Fruit fly (Drosophila melanogaster) whole organism, wandering third instar larva: ENCODE measurements around the gene klu.

ENCODE experiments used
- CG32264 ChIP-seq: fragments of 200-800 bp; sonication (Bioruptor generic); optimal IDR thresholded peaks from 2 replicates; lab custom pipeline; 2016; ENCODE audit warnings: missing biosample characterization, missing genetic modification characterization
- CG9705 ChIP-seq: fragments of 200-800 bp; sonication (Bioruptor generic); optimal IDR thresholded peaks from 2 replicates; lab custom pipeline; 2018; ENCODE audit warnings: missing biosample characterization, mild to moderate bottlenecking, missing genetic modification characterization
- Dfd ChIP-seq: fragments of >200 bp; optimal IDR thresholded peaks from 2 replicates; lab custom pipeline; 2017; ENCODE audit warnings: missing biosample characterization, missing genetic modification characterization
- Dif ChIP-seq: fragments of 200-275, 200-300 bp; sonication (Bioruptor generic); optimal IDR thresholded peaks from 2 replicates; lab custom pipeline; 2018; ENCODE audit warnings: missing biosample characterization, missing genetic modification characterization; ENCODE audit not compliant: partially characterized antibody
- HLH106 ChIP-seq: fragments of 200-800 bp; optimal IDR thresholded peaks from 3 replicates; lab custom pipeline; 2019; ENCODE audit warnings: missing biosample characterization, mild to moderate bottlenecking, missing genetic modification characterization, moderate library complexity
- Hnf4 ChIP-seq: fragments of 200-800 bp; sonication (Bioruptor generic); optimal IDR thresholded peaks from 2 replicates; lab custom pipeline; 2016; ENCODE audit warnings: missing biosample characterization, mild to moderate bottlenecking, missing genetic modification characterization
- Hr78 ChIP-seq: fragments of >200 bp; optimal IDR thresholded peaks from 2 replicates; lab custom pipeline; 2017; ENCODE audit warnings: missing biosample characterization, missing genetic modification characterization
- Jra ChIP-seq: sonication (Bioruptor generic); optimal IDR thresholded peaks from 2 replicates; lab custom pipeline; 2016; ENCODE audit warnings: missing biosample characterization, missing genetic modification characterization
- Mio ChIP-seq: sonication (Bioruptor generic); optimal IDR thresholded peaks from 2 replicates; lab custom pipeline; 2016; ENCODE audit warnings: missing biosample characterization, missing genetic modification characterization
- Myc ChIP-seq: fragments of >200 bp; optimal IDR thresholded peaks from 2 replicates; lab custom pipeline; 2017
- N ChIP-seq: fragments of >200 bp; optimal IDR thresholded peaks from 2 replicates; lab custom pipeline; 2018; ENCODE audit warnings: missing biosample characterization, missing external identifiers, missing genetic modification characterization
- OdsH ChIP-seq: fragments of 200-800 bp; sonication (Bioruptor generic); optimal IDR thresholded peaks from 2 replicates; lab custom pipeline; 2016; ENCODE audit warnings: missing biosample characterization, mild to moderate bottlenecking, missing genetic modification characterization
- Sp1 ChIP-seq: fragments of 200-800 bp; sonication (Bioruptor generic); optimal IDR thresholded peaks from 3 replicates; lab custom pipeline; 2019; ENCODE audit warnings: missing biosample characterization, mild to moderate bottlenecking, missing genetic modification characterization, moderate library complexity
- Vsx2 ChIP-seq: fragments of 200-300, 225-300 bp; sonication (Bioruptor generic); optimal IDR thresholded peaks from 2 replicates; lab custom pipeline; 2018; ENCODE audit warnings: missing biosample characterization, missing genetic modification characterization; ENCODE audit not compliant: partially characterized antibody
- br ChIP-seq: fragments of 200-800 bp; sonication (Bioruptor generic); optimal IDR thresholded peaks from 2 replicates; lab custom pipeline; 2016; ENCODE audit warnings: missing biosample characterization, missing genetic modification characterization
- dl ChIP-seq, 2 experiments: fragments of 175-275, 200-275 bp in 1 of 2; fragments of 200-275 bp in 1 of 2; sonication (Bioruptor generic); optimal IDR thresholded peaks; lab custom pipeline; 2018; ENCODE audit warnings: mild to moderate bottlenecking in 2 of 2, missing biosample characterization in 2 of 2, missing genetic modification characterization in 2 of 2, moderate library complexity in 2 of 2; ENCODE audit not compliant: partially characterized antibody in 2 of 2, insufficient read depth in 1 of 2
- dmrt93B ChIP-seq: fragments of 200-800 bp; sonication (Bioruptor generic); optimal IDR thresholded peaks from 2 replicates; lab custom pipeline; 2018; ENCODE audit warnings: missing biosample characterization, mild to moderate bottlenecking, missing genetic modification characterization
- dsf ChIP-seq: sonication (Bioruptor generic); optimal IDR thresholded peaks from 2 replicates; lab custom pipeline; 2016; ENCODE audit warnings: missing biosample characterization, missing genetic modification characterization, borderline replicate concordance
- ey ChIP-seq: fragments of 200-800 bp; sonication (Bioruptor generic); optimal IDR thresholded peaks from 2 replicates; lab custom pipeline; 2016; ENCODE audit warnings: missing biosample characterization, missing genetic modification characterization
- foxo ChIP-seq, 2 experiments: fragments of 200-800 bp; sonication (Bioruptor generic); optimal IDR thresholded peaks; 2 replicates in 1 of 2; 3 replicates in 1 of 2; lab custom pipeline; 2016 to 2017; ENCODE audit warnings: missing biosample characterization in 2 of 2, missing genetic modification characterization in 2 of 2
- fru ChIP-seq: fragments of 200-800 bp; sonication (Bioruptor generic); optimal IDR thresholded peaks from 3 replicates; lab custom pipeline; 2016; ENCODE audit warnings: missing biosample characterization, mild to moderate bottlenecking, missing genetic modification characterization
- h ChIP-seq: fragments of 200-800 bp; sonication (Bioruptor generic); optimal IDR thresholded peaks from 3 replicates; lab custom pipeline; 2016; ENCODE audit warnings: missing biosample characterization, mild to moderate bottlenecking, missing genetic modification characterization
- jim ChIP-seq: fragments of 175-275, 200-325 bp; sonication (Bioruptor generic); optimal IDR thresholded peaks from 2 replicates; lab custom pipeline; 2016; ENCODE audit warnings: missing biosample characterization, mild to moderate bottlenecking, missing genetic modification characterization
- lola ChIP-seq: fragments of >200 bp; optimal IDR thresholded peaks from 2 replicates; lab custom pipeline; 2017; ENCODE audit warnings: missing biosample characterization, missing genetic modification characterization
- pan ChIP-seq: fragments of >200 bp; optimal IDR thresholded peaks from 2 replicates; lab custom pipeline; 2017
- psq ChIP-seq: fragments of 200-800 bp; sonication (Bioruptor generic); optimal IDR thresholded peaks from 3 replicates; lab custom pipeline; 2017; ENCODE audit warnings: missing biosample characterization, mild to moderate bottlenecking, missing genetic modification characterization, moderate library complexity
- rgr ChIP-seq: fragments of 200-800 bp; sonication (Bioruptor generic); optimal IDR thresholded peaks from 3 replicates; lab custom pipeline; 2016; ENCODE audit warnings: missing biosample characterization, mild to moderate bottlenecking, missing genetic modification characterization
- sv ChIP-seq: fragments of 200-800 bp; sonication (Bioruptor generic); optimal IDR thresholded peaks from 3 replicates; lab custom pipeline; 2016; ENCODE audit warnings: missing biosample characterization, missing genetic modification characterization
- tai ChIP-seq: sonication (Bioruptor generic); optimal IDR thresholded peaks from 2 replicates; lab custom pipeline; 2016; ENCODE audit warnings: missing biosample characterization, missing genetic modification characterization
- woc ChIP-seq: sonication (Bioruptor generic); optimal IDR thresholded peaks from 2 replicates; lab custom pipeline; 2016; ENCODE audit warnings: missing biosample characterization, mild to moderate bottlenecking, missing genetic modification characterization

Gene klu

DNA sequence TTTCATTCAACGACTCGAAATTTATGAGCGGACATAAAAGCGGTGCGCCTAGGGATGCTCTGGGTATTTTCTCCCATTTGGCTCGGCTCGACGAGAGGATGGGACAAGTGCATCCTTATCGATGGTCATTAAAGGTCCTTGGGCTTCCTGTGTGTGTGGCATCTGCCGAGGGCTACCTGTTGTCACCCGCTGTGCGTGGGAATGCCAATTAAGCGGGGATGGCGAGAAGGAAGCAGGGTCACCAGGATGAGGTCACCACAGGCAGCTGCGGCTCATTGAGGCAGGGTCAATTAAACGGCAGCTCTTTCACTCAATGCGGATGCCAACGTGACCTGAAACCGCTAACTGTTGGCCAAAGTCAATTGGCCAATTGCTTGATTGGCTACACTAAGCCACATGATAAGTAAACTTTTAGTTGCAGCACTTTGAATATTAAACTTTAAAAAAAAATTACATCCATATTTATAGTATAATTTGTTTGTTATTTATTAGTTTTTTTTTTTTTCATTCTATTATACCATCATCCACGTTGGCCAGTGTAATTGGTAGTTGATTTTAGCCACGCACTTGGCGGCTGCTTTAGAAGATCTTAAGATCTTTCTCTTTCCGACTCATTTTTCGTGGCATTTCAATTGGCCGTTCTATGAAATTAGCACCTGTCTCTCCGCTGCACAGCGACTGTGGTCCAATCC, 42.2 kb downstream of the klu start:
- TF ChIP-seq CG9705 (GFP tag; lab: Kevin White, UChicago): no peak
- no peak for TF ChIP-seq Jra
- no peak for TF ChIP-seq Dfd (GFP tag; lab: Kevin White, UChicago)
- TF ChIP-seq h (GFP tag; lab: Kevin White, UChicago): no peak

DNA sequence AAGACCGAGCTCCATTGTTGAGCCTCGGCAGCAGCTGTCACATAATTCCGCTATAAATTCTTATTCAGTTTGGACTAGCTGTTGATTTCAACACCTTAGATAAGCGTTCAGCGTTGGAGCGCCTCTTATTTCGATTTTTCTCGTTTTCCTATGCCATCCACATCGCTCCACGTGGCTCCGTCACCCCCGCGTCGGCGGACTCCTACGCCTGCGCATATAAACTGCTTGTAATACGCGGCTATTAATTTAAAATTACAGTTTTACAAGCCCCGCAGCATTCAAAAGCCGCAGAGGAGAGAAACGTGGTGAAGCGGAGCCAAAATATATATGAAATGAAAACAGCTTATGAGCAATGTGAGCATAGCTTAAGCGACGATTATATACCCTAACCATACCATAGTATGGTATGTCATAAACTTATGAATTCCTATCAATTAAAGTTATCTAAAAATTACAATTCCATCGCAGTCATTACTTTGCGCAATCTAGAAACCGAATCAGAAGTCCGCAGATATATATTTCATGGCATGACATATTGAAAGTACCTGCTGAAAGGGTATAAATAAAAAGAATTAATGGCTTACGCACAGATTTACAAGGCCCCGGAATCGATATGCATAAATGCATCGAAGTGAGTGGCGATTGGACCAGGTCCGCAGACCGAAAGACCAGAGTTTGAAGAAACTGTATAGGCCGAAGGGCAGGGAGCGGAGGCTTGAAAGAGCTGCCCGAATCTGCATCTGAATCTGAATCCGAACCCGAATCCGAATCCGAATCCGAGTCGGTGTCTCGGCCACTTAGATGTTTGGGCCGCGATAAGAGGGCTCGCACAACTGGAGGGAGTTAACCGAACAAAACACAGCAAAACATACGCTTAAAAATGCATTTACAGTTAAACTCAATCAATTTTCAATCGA, 43.0 kb downstream of the klu start:
- TF ChIP-seq dl (GFP tag; optimal IDR thresholded peaks at IDR 0.05; lab: Kevin White, UChicago; ENCODE audit: insufficient read depth in 1 of 2, partially characterized antibody in 2 of 2): no peak
- TF ChIP-seq Sp1: peak; percentile 64
- TF ChIP-seq foxo (GFP tag; optimal IDR thresholded peaks at IDR 0.05; lab: Kevin White, UChicago): peak in 1 of 2 experiments; percentile 59
- peak; percentile 66 for TF ChIP-seq br
- peak; percentile 76 for TF ChIP-seq sv (GFP tag; lab: Kevin White, UChicago)
- TF ChIP-seq h (GFP tag; lab: Kevin White, UChicago): peak; percentile 63
- no peak for TF ChIP-seq lola (GFP tag; lab: Kevin White, UChicago)
- peak; percentile 55 for TF ChIP-seq woc (GFP tag; lab: Kevin White, UChicago)
- peak; percentile 64 for TF ChIP-seq HLH106
- peak; percentile 18 for TF ChIP-seq CG32264
- TF ChIP-seq ey: peak; percentile 61
- no peak for TF ChIP-seq Mio (GFP tag; lab: Kevin White, UChicago)
- peak; percentile 59 for TF ChIP-seq rgr (GFP tag; lab: Kevin White, UChicago)
- TF ChIP-seq dmrt93B (GFP tag; lab: Kevin White, UChicago): peak; percentile 36
- TF ChIP-seq fru (GFP tag; lab: Kevin White, UChicago): peak; percentile 74
- no peak for TF ChIP-seq N (GFP tag; lab: Kevin White, UChicago)
- TF ChIP-seq psq (GFP tag; lab: Kevin White, UChicago): peak; percentile 52
- TF ChIP-seq OdsH: peak; percentile 47
- TF ChIP-seq Hnf4: peak; percentile 27

DNA sequence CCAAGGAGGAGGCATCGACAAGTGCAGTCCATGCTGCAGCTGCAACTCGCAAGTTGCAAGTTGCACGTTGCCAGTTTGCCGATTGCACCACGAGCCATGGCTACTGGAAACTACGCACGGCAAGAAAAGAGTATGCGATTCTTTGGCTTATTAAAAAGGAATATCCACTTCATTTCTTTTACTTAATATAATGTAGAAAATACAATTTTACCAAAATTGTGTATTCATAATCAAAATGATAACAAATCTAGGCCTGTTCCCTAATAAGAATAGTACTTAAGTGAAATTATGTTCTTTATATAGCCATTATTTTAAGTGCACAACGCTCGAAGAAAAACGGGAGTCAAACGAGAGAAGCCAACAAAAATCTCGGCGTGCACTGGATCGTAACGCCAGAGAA, 45.0 kb downstream of the klu start:
- TF ChIP-seq Vsx2 (no peak), pan (lab: Kevin White, UChicago) (no peak), OdsH (no peak), dsf (GFP tag; lab: Kevin White, UChicago) (no peak), Dif (GFP tag; lab: Kevin White, UChicago) (no peak), psq (GFP tag; lab: Kevin White, UChicago) (no peak), Hr78 (GFP tag; lab: Kevin White, UChicago) (no peak), Myc (lab: Kevin White, UChicago) (no peak), jim (no peak), lola (GFP tag; lab: Kevin White, UChicago) (no peak)

DNA sequence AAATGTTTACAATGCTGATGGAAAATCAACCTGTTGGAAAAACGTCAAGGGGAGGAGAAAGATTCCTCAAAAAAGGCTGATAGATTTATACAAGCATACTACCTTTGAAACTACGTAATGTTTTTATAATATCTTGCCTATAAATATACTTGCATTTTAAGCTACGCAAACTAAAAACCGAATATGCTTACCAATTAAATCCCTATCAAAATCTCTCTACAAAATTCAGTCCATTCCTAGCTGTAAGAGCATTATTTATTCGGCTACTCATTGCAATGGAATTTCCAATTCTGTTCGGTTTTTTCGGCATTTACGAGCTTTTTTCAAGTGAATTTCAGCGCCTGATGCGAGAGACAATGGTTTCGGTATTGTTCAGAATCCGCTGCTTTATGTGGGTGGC, 46.3 kb downstream of the klu start:
- no peak for TF ChIP-seq ey

DNA sequence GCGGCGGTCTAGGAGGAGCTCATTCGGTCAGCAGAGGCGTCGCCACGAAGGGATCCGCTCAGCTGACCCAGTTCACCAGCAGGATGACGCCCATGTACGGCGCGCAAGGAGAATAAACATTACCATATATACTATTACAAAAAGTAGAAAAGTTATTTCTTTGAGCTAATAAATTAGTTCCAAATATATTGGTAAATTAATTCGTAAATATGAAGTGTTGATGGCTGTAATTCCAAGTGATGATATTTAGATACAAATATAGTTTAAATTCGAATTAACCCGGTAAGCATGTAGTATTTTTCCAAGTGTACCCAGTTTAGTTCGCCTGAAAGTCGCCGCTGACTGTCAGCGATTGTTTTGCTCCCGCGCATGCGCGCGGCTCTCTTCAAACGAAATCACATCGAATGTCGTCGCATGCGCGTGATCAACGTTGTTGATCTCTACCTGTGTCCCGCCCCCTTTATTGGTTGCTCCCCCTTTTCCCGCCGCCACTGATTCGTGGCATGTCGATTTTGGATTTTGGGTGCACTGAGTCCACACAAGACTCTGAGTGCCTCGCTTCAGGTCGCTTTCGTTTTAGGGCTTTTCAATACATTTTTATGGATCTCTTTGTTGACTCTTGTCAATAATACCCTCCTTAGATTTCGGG, 46.8 kb downstream of the klu start:
- TF ChIP-seq fru (GFP tag; lab: Kevin White, UChicago) (peak; percentile 26), ey (no peak), h (GFP tag; lab: Kevin White, UChicago) (peak; percentile 1), tai (GFP tag; lab: Kevin White, UChicago) (no peak)
